Worm (Caenorhabditis elegans): ENCODE data around the gene fln-2.

The fln-2 gene

ce11 chrX:9405922-9406321 lies 8.4 kb downstream of the fln-2 start:
- no peak for TF ChIP-seq tbx-37 (GFP tag; conservative IDR thresholded peaks at IDR 0.05)
- no peak for TF ChIP-seq ceh-13 (GFP tag; optimal IDR thresholded peaks at IDR 0.05)
- TF ChIP-seq F13C5.2 (tag; optimal IDR thresholded peaks at IDR 0.05): no peak
- TF ChIP-seq aly-1 (tag; optimal IDR thresholded peaks at IDR 0.05): no peak
- no peak for TF ChIP-seq flt-1 (GFP tag; IDR thresholded peaks at IDR 0.05)
- TF ChIP-seq ama-1 (optimal IDR thresholded peaks at IDR 0.05): no peak
- TF ChIP-seq scrt-1 (GFP tag; IDR thresholded peaks at IDR 0.05): no peak
- no peak for TF ChIP-seq B0310.2 (tag; optimal IDR thresholded peaks at IDR 0.05)
- no peak for TF ChIP-seq ceh-36 (tag; optimal IDR thresholded peaks at IDR 0.05)
- TF ChIP-seq hnd-1 (tag; optimal IDR thresholded peaks at IDR 0.05): no peak
- TF ChIP-seq hmbx-1 (tag; optimal IDR thresholded peaks at IDR 0.05): no peak
- TF ChIP-seq hmg-4 (GFP tag; optimal IDR thresholded peaks at IDR 0.05): no peak
- no peak for TF ChIP-seq sea-1 (GFP tag; conservative IDR thresholded peaks at IDR 0.05)
- no peak for TF ChIP-seq tra-4 (tag; optimal IDR thresholded peaks at IDR 0.05)

ce11 chrX:9409114-9409513 lies 11.6 kb downstream of the fln-2 start:
- TF ChIP-seq flt-1 (GFP tag; IDR thresholded peaks at IDR 0.05) (no peak), tbx-37 (GFP tag; conservative IDR thresholded peaks at IDR 0.05) (no peak), F13C5.2 (tag; optimal IDR thresholded peaks at IDR 0.05) (no peak), ama-1 (optimal IDR thresholded peaks at IDR 0.05) (no peak), hmbx-1 (tag; optimal IDR thresholded peaks at IDR 0.05) (no peak), B0310.2 (tag; optimal IDR thresholded peaks at IDR 0.05) (no peak), scrt-1 (GFP tag; IDR thresholded peaks at IDR 0.05) (no peak), sea-1 (GFP tag; conservative IDR thresholded peaks at IDR 0.05) (no peak), pes-1 (GFP tag; IDR thresholded peaks at IDR 0.05) (no peak), ceh-13 (GFP tag; optimal IDR thresholded peaks at IDR 0.05) (no peak), tra-4 (tag; optimal IDR thresholded peaks at IDR 0.05) (no peak), tbx-11 (GFP tag; IDR thresholded peaks at IDR 0.05) (no peak), hmg-4 (GFP tag; optimal IDR thresholded peaks at IDR 0.05) (no peak), hnd-1 (tag; optimal IDR thresholded peaks at IDR 0.05) (no peak), aly-1 (tag; optimal IDR thresholded peaks at IDR 0.05) (no peak)

DNA sequence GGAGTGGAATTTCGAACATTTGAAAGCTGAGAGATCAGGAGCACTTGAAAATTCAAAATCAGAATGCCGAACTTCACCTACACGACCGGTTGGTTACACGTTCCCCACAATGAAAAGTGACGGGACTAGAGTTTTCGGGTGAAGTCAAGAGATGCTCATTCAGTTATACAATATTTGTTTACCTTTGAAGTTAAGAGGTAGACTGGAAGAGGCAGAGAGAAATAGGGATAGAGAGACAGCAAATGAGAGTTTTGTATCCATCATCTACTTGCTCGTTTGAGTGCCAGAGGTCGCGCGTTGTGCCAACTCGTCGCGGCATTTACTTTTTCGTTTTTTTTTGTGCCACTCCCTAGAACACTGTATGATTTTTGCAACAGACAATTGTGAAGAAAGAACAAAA lies 13.2 kb downstream of the fln-2 start:
- TF ChIP-seq pes-1 (GFP tag; IDR thresholded peaks at IDR 0.05) (no peak), ets-7 (tag; optimal IDR thresholded peaks at IDR 0.05) (no peak), F13C5.2 (tag; optimal IDR thresholded peaks at IDR 0.05) (no peak), hmbx-1 (tag; optimal IDR thresholded peaks at IDR 0.05) (no peak), tbx-11 (GFP tag; IDR thresholded peaks at IDR 0.05) (no peak)

DNA sequence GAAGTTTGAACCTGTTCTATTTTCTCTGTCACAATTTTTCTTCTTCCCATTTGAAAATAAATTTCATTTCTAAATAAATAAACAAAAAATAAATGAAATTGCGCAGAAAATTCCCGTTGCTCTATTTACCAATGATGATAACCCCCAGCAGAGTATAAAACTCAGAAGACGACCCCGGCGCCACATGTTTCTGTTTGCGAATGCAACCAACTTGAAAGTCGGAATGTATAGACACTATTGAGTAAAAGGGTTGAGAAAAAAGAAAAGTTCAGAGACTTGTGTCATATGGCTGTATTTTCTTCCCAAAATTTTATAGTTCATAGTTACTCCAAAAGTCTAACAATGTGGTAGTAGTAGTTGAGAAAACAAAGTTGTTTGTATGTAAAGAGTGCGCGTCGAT lies 14.2 kb downstream of the fln-2 start:
- no peak for TF ChIP-seq hmbx-1 (tag; optimal IDR thresholded peaks at IDR 0.05)
- no peak for TF ChIP-seq tra-4 (tag; optimal IDR thresholded peaks at IDR 0.05)
- TF ChIP-seq pes-1 (GFP tag; IDR thresholded peaks at IDR 0.05): no peak
- no peak for TF ChIP-seq B0310.2 (tag; optimal IDR thresholded peaks at IDR 0.05)
- TF ChIP-seq sea-1 (GFP tag; conservative IDR thresholded peaks at IDR 0.05): no peak
- TF ChIP-seq hmg-4 (GFP tag; optimal IDR thresholded peaks at IDR 0.05): no peak
- no peak for TF ChIP-seq hnd-1 (tag; optimal IDR thresholded peaks at IDR 0.05)
- no peak for TF ChIP-seq ceh-13 (GFP tag; optimal IDR thresholded peaks at IDR 0.05)
- TF ChIP-seq tbx-11 (GFP tag; IDR thresholded peaks at IDR 0.05): no peak
- TF ChIP-seq tbx-37 (GFP tag; conservative IDR thresholded peaks at IDR 0.05): no peak
- no peak for TF ChIP-seq scrt-1 (GFP tag; IDR thresholded peaks at IDR 0.05)
- TF ChIP-seq ets-7 (tag; optimal IDR thresholded peaks at IDR 0.05): no peak
- no peak for TF ChIP-seq ceh-36 (tag; optimal IDR thresholded peaks at IDR 0.05)
- TF ChIP-seq F13C5.2 (tag; optimal IDR thresholded peaks at IDR 0.05): no peak
- TF ChIP-seq aly-1 (tag; optimal IDR thresholded peaks at IDR 0.05): no peak
- TF ChIP-seq flt-1 (GFP tag; IDR thresholded peaks at IDR 0.05): no peak
- TF ChIP-seq ama-1 (optimal IDR thresholded peaks at IDR 0.05): no peak

DNA sequence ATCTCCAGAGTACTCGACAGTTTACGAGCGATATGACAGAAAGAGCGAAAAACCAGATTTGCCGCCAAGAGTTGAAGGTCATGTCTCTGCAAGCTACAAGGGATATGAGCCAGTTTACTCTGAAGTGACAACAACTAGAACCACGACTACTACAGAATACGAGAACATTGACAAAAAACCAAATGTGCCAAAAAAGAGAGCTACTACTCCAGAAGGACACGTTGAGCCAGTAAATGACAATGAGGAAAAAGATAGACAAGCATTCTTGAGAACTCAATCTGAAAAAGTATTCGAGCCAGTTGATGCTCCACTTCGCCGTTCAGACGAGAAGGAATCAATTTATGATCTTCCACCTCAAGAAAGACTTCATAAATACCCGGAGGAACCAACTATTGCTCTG lies 19.8 kb downstream of the fln-2 start:
- TF ChIP-seq tbx-11 (GFP tag; IDR thresholded peaks at IDR 0.05) (no peak), flt-1 (GFP tag; IDR thresholded peaks at IDR 0.05) (no peak), sea-1 (GFP tag; conservative IDR thresholded peaks at IDR 0.05) (no peak), ets-7 (tag; optimal IDR thresholded peaks at IDR 0.05) (no peak), tra-4 (tag; optimal IDR thresholded peaks at IDR 0.05) (no peak), ceh-13 (GFP tag; optimal IDR thresholded peaks at IDR 0.05) (no peak), B0310.2 (tag; optimal IDR thresholded peaks at IDR 0.05) (no peak), ama-1 (optimal IDR thresholded peaks at IDR 0.05) (no peak), hmbx-1 (tag; optimal IDR thresholded peaks at IDR 0.05) (no peak), hmg-4 (GFP tag; optimal IDR thresholded peaks at IDR 0.05) (no peak), ceh-36 (tag; optimal IDR thresholded peaks at IDR 0.05) (no peak), aly-1 (tag; optimal IDR thresholded peaks at IDR 0.05) (no peak), scrt-1 (GFP tag; IDR thresholded peaks at IDR 0.05) (no peak), hnd-1 (tag; optimal IDR thresholded peaks at IDR 0.05) (no peak), tbx-37 (GFP tag; conservative IDR thresholded peaks at IDR 0.05) (no peak), F13C5.2 (tag; optimal IDR thresholded peaks at IDR 0.05) (no peak)

DNA sequence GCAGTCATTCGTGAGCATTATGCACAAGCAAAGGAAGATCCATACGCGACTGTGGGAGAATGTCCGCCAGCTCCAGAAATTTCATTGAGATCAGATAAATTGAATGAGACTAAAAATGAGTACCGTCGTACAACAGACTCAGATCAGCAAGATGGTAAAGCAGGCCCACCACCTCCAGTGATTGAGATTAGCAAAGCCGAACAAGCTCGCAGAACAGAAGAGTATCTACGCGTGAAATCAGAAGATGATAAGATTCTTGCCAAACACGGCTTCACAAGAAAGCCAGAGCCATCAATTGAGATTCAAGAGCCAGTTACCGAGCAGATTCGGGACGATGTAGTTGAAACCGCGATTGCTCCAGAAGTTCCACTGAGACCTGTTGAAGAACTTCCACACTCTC lies 20.4 kb downstream of the fln-2 start:
- no peak for TF ChIP-seq scrt-1 (GFP tag; IDR thresholded peaks at IDR 0.05)

DNA sequence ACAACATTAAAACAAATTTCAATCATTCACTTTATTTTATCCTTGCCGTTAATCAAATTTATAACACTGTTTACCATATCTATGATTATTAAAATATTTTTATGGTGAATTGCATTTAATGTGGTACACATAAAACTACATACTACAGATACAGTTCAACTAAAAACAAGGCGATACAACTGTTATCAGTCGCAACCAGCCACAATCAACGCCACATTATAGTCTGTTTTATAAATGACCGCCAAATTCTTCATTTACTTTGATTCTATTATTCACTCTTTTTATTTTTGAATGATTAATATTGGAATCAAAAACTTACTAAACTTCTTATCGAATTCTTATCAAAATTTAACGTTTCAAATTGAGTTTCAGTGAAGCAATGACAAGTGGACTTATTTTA lies 30.6 kb downstream of the fln-2 start, which contains the start of gene B0272.4:
TSS of gene B0272.4 (plus strand) at position 373 of the 400 bp plus-strand sequence.
- TF ChIP-seq hnd-1 (tag; optimal IDR thresholded peaks at IDR 0.05) (no peak), scrt-1 (GFP tag; IDR thresholded peaks at IDR 0.05) (no peak), ceh-13 (GFP tag; optimal IDR thresholded peaks at IDR 0.05) (no peak), flt-1 (GFP tag; IDR thresholded peaks at IDR 0.05) (no peak), ceh-36 (tag; optimal IDR thresholded peaks at IDR 0.05) (no peak), tra-4 (tag; optimal IDR thresholded peaks at IDR 0.05) (no peak), pes-1 (GFP tag; IDR thresholded peaks at IDR 0.05) (no peak), tbx-11 (GFP tag; IDR thresholded peaks at IDR 0.05) (no peak), B0310.2 (tag; optimal IDR thresholded peaks at IDR 0.05) (no peak), F13C5.2 (tag; optimal IDR thresholded peaks at IDR 0.05) (no peak), sea-1 (GFP tag; conservative IDR thresholded peaks at IDR 0.05) (no peak), tbx-37 (GFP tag; conservative IDR thresholded peaks at IDR 0.05) (no peak), hmg-4 (GFP tag; optimal IDR thresholded peaks at IDR 0.05) (no peak), aly-1 (tag; optimal IDR thresholded peaks at IDR 0.05) (no peak)

Measured in whole organism, early embryonic.